5 worm cellular contexts compared by ENCODE assay signal in genomic region chrIII:1950236-1950635, ce11.
TF ChIP-seq lines count a peak whose summit lies in the region.

polh-1 (minus strand) TSS chrIII:1950269.
rps-22 (plus strand) TSS chrIII:1950535.

TF ChIP-seq in whole organism, L1 larva, 84 proteins besides CTCF, POLR2A, EP300 and RAD21 (continues in another document):
- no peak for TF ChIP-seq pag-3 (tag; optimal IDR thresholded peaks at IDR 0.05; lab: Kevin White, UChicago; ENCODE audit: borderline replicate concordance, insufficient read depth)
- TF ChIP-seq elt-3 (tag; optimal IDR thresholded peaks at IDR 0.05; lab: Kevin White, UChicago) = peak in 5 of 6 experiments; percentile 75 to 98 (median 87)
- TF ChIP-seq alr-1 (tag; optimal IDR thresholded peaks at IDR 0.05; lab: Kevin White, UChicago; ENCODE audit: borderline replicate concordance) = no peak
- no peak for TF ChIP-seq unc-30 (tag; optimal IDR thresholded peaks at IDR 0.05; lab: Kevin White, UChicago)
- TF ChIP-seq ceh-63 (GFP tag; optimal IDR thresholded peaks at IDR 0.05; lab: Kevin White, UChicago) = no peak
- TF ChIP-seq C34B4.2 (tag; optimal IDR thresholded peaks at IDR 0.05; lab: Kevin White, UChicago) = peak; percentile 8
- TF ChIP-seq nhr-11 (tag; optimal IDR thresholded peaks at IDR 0.05; lab: Kevin White, UChicago) = peak; percentile 47
- TF ChIP-seq sptf-1 (tag; optimal IDR thresholded peaks at IDR 0.05; lab: Kevin White, UChicago) = no peak
- TF ChIP-seq ces-1 (GFP tag; optimal IDR thresholded peaks at IDR 0.05; lab: Kevin White, UChicago) = no peak
- TF ChIP-seq ceh-8 (GFP tag; optimal IDR thresholded peaks at IDR 0.05; lab: Kevin White, UChicago) = peak; percentile 49
- peak in 1 of 2 experiments; percentile 8 for TF ChIP-seq ztf-11 (tag; optimal IDR thresholded peaks at IDR 0.05; lab: Kevin White, UChicago)
- TF ChIP-seq ceh-90 (tag; optimal IDR thresholded peaks at IDR 0.05; lab: Kevin White, UChicago) = no peak
- TF ChIP-seq pqm-1 (tag; optimal IDR thresholded peaks at IDR 0.05; lab: Kevin White, UChicago) = no peak
- no peak for TF ChIP-seq Y116A8C.19 (tag; optimal IDR thresholded peaks at IDR 0.05; lab: Kevin White, UChicago; ENCODE audit: borderline replicate concordance)
- peak; percentile 88 to 97 (median 89) for TF ChIP-seq ceh-82 (tag; optimal IDR thresholded peaks at IDR 0.05; lab: Kevin White, UChicago)
- peak; percentile 94 for TF ChIP-seq nhr-71 (tag; optimal IDR thresholded peaks at IDR 0.05; lab: Kevin White, UChicago)
- peak; percentile 93 for TF ChIP-seq nhr-85 (tag; lab: Kevin White, UChicago)

TF ChIP-seq in whole organism, L3 larva, 47 proteins besides CTCF, POLR2A, EP300 and RAD21 (continues in another document):
- TF ChIP-seq sea-2 (GFP tag; optimal IDR thresholded peaks at IDR 0.05; lab: Kevin White, UChicago) (no peak), lsy-12 (tag; optimal IDR thresholded peaks at IDR 0.05; lab: Kevin White, UChicago) (peak; percentile 75), nfya-1 (tag; optimal IDR thresholded peaks at IDR 0.05; lab: Kevin White, UChicago; ENCODE audit: insufficient read depth) (peak; percentile 96), mml-1 (tag; optimal IDR thresholded peaks at IDR 0.05; lab: Kevin White, UChicago) (no peak), lin-15B (tag; optimal IDR thresholded peaks at IDR 0.05; lab: Kevin White, UChicago) (peak; percentile 98), unc-62 (GFP tag; optimal IDR thresholded peaks at IDR 0.05; lab: Kevin White, UChicago) (peak; percentile 53), daf-12 (tag; optimal IDR thresholded peaks at IDR 0.05; lab: Kevin White, UChicago) (no peak), elt-2 (tag; optimal IDR thresholded peaks at IDR 0.05; lab: Kevin White, UChicago) (peak; percentile 59), nhr-43 (tag; optimal IDR thresholded peaks at IDR 0.05; lab: Kevin White, UChicago; ENCODE audit: poor library complexity, severe bottlenecking) (peak; percentile 80), nhr-23 (tag; optimal IDR thresholded peaks at IDR 0.05; lab: Kevin White, UChicago) (peak; percentile 96), snpc-4 (tag; optimal IDR thresholded peaks at IDR 0.05; lab: Kevin White, UChicago) (peak; percentile 85), jun-1 (tag; optimal IDR thresholded peaks at IDR 0.05; lab: Kevin White, UChicago) (peak; percentile 28), nhr-11 (tag; optimal IDR thresholded peaks at IDR 0.05; lab: Kevin White, UChicago) (peak; percentile 34), pqm-1 (tag; optimal IDR thresholded peaks at IDR 0.05; lab: Kevin White, UChicago) (peak; percentile 75), nhr-77 (tag; optimal IDR thresholded peaks at IDR 0.05; lab: Kevin White, UChicago) (peak; percentile 25), ZK546.5 (tag; optimal IDR thresholded peaks at IDR 0.05; lab: Kevin White, UChicago) (no peak), ztf-4 (tag; optimal IDR thresholded peaks at IDR 0.05; lab: Kevin White, UChicago) (no peak), ztf-11 (tag; optimal IDR thresholded peaks at IDR 0.05; lab: Kevin White, UChicago) (no peak), R02D3.7 (tag; optimal IDR thresholded peaks at IDR 0.05; lab: Kevin White, UChicago) (peak; percentile 79)

TF ChIP-seq in whole organism, early embryonic, 17 proteins besides CTCF, POLR2A, EP300 and RAD21:
- TF ChIP-seq F13C5.2 (tag; optimal IDR thresholded peaks at IDR 0.05; lab: Kevin White, UChicago) (peak; percentile 75), tra-4 (tag; optimal IDR thresholded peaks at IDR 0.05; lab: Kevin White, UChicago) (peak; percentile 3), flt-1 (GFP tag; IDR thresholded peaks at IDR 0.05; lab: Robert Waterston, UW) (peak; percentile 55), hmg-4 (GFP tag; optimal IDR thresholded peaks at IDR 0.05; lab: Kevin White, UChicago) (peak; percentile 11), pes-1 (GFP tag; IDR thresholded peaks at IDR 0.05; lab: Robert Waterston, UW) (no peak), hmbx-1 (tag; optimal IDR thresholded peaks at IDR 0.05; lab: Kevin White, UChicago) (no peak), B0310.2 (tag; optimal IDR thresholded peaks at IDR 0.05; lab: Kevin White, UChicago) (no peak), ets-7 (tag; optimal IDR thresholded peaks at IDR 0.05; lab: Kevin White, UChicago) (no peak), tbx-11 (GFP tag; IDR thresholded peaks at IDR 0.05; lab: Robert Waterston, UW) (no peak)

TF ChIP-seq in whole organism, midembryonic, 9 proteins besides CTCF, POLR2A, EP300 and RAD21:
- TF ChIP-seq tab-1 (GFP tag; IDR thresholded peaks at IDR 0.05; lab: Robert Waterston, UW) = no peak
- no peak for TF ChIP-seq ref-1 (GFP tag; conservative IDR thresholded peaks at IDR 0.05; lab: Robert Waterston, UW)
- TF ChIP-seq ztf-29 (GFP tag; IDR thresholded peaks at IDR 0.05; lab: Robert Waterston, UW) = no peak
- peak; percentile 72 for TF ChIP-seq cog-1 (tag; optimal IDR thresholded peaks at IDR 0.05; lab: Kevin White, UChicago)
- peak; percentile 50 for TF ChIP-seq ztf-23 (GFP tag; IDR thresholded peaks at IDR 0.05; lab: Robert Waterston, UW)
- peak; percentile 65; the same call in 1 of the 2 replicates for TF ChIP-seq flt-1 (GFP tag; IDR thresholded peaks at IDR 0.05; lab: Robert Waterston, UW)

TF ChIP-seq in whole organism, young adult, 124 proteins besides CTCF, POLR2A, EP300 and RAD21 (continues in another document):
- TF ChIP-seq nhr-80 (tag; optimal IDR thresholded peaks at IDR 0.05; lab: Kevin White, UChicago) (peak; percentile 50), hsf-1 (GFP tag; IDR thresholded peaks at IDR 0.05; lab: Robert Waterston, UW) (0 out of 2 replicates have a peak, but pooled peaks have one; percentile 55), mcd-1 (GFP tag; IDR thresholded peaks at IDR 0.05; lab: Robert Waterston, UW) (peak; percentile 97), attf-3 (GFP tag; conservative IDR thresholded peaks at IDR 0.05; lab: Robert Waterston, UW) (peak; percentile 84), attf-5 (GFP tag; optimal IDR thresholded peaks at IDR 0.05; lab: Kevin White, UChicago) (peak; percentile 94), snpc-1.3 (tag; optimal IDR thresholded peaks at IDR 0.05; lab: Kevin White, UChicago; ENCODE audit: insufficient read depth) (peak; percentile 48), snpc-3.4 (tag; optimal IDR thresholded peaks at IDR 0.05; lab: Kevin White, UChicago) (peak; percentile 78), K12H6.12 (tag; optimal IDR thresholded peaks at IDR 0.05; lab: Kevin White, UChicago) (peak; percentile 38), ztf-6 (GFP tag; IDR thresholded peaks at IDR 0.05; lab: Robert Waterston, UW) (no peak), lsl-1 (GFP tag; optimal IDR thresholded peaks at IDR 0.05; lab: Kevin White, UChicago) (peak; percentile 61), ZK185.1 (tag; optimal IDR thresholded peaks at IDR 0.05; lab: Kevin White, UChicago; ENCODE audit: poor library complexity, severe bottlenecking) (no peak), ceh-91 (GFP tag; IDR thresholded peaks at IDR 0.05; lab: Robert Waterston, UW) (peak; percentile 49; the same call in 1 of the 2 replicates), madf-8 (GFP tag; conservative IDR thresholded peaks at IDR 0.05; lab: Robert Waterston, UW) (0 out of 2 replicates have a peak, but pooled peaks have one; percentile 15), madf-3 (GFP tag; IDR thresholded peaks at IDR 0.05; lab: Robert Waterston, UW) (peak; percentile 93), lir-1 (GFP tag; conservative IDR thresholded peaks at IDR 0.05; lab: Robert Waterston, UW) (0 out of 2 replicates have a peak, but pooled peaks have one; percentile 31), tbp1 (GFP tag; optimal IDR thresholded peaks at IDR 0.05; lab: Kevin White, UChicago) (peak; percentile 56), zim-3 (tag; optimal IDR thresholded peaks at IDR 0.05; lab: Kevin White, UChicago) (no peak), madf-10 (tag; optimal IDR thresholded peaks at IDR 0.05; lab: Kevin White, UChicago) (peak; percentile 2), dpl-1 (GFP tag; optimal IDR thresholded peaks at IDR 0.05; lab: Kevin White, UChicago) (peak; percentile 90), unc-62 (GFP tag; optimal IDR thresholded peaks at IDR 0.05; lab: Kevin White, UChicago) (peak; percentile 62), nfyb-1 (GFP tag; IDR thresholded peaks at IDR 0.05; lab: Robert Waterston, UW) (peak; percentile 80), pbrm-1 (GFP tag; IDR thresholded peaks at IDR 0.05; lab: Robert Waterston, UW) (peak; percentile 52; the same call in 1 of the 2 replicates), ztf-28 (GFP tag; IDR thresholded peaks at IDR 0.05; lab: Robert Waterston, UW) (0 out of 2 replicates have a peak, but pooled peaks have one; percentile 22), ekl-4 (GFP tag; IDR thresholded peaks at IDR 0.05; lab: Robert Waterston, UW) (peak; percentile 63), pha-4 (tag; optimal IDR thresholded peaks at IDR 0.05; lab: Kevin White, UChicago) (peak; percentile 73), cebp-1 (GFP tag; IDR thresholded peaks at IDR 0.05; lab: Robert Waterston, UW) (no peak), cebp-1 (tag; optimal IDR thresholded peaks at IDR 0.05; lab: Kevin White, UChicago) (peak; percentile 58), D2030.7 (GFP tag; IDR thresholded peaks at IDR 0.05; lab: Robert Waterston, UW) (peak; percentile 85), snpc-4 (GFP tag; optimal IDR thresholded peaks at IDR 0.05; lab: Kevin White, UChicago) (no peak), snpc-4 (tag; optimal IDR thresholded peaks at IDR 0.05; lab: Kevin White, UChicago) (peak in 3 of 4 experiments; percentile 16 to 76 (median 48)), nfya-1 (tag; optimal IDR thresholded peaks at IDR 0.05; lab: Kevin White, UChicago; ENCODE audit: borderline replicate concordance, insufficient read depth) (no peak), Y53G8AR.9 (GFP tag; conservative IDR thresholded peaks at IDR 0.05; lab: Robert Waterston, UW) (peak; percentile 72), rcor-1 (GFP tag; IDR thresholded peaks at IDR 0.05; lab: Robert Waterston, UW) (peak; percentile 66; the same call in 1 of the 2 replicates), efl-1 (GFP tag; optimal IDR thresholded peaks at IDR 0.05; lab: Kevin White, UChicago) (peak; percentile 89), madf-6 (GFP tag; IDR thresholded peaks at IDR 0.05; lab: Robert Waterston, UW) (peak; percentile 57; the same call in 1 of the 2 replicates), repo-1 (tag; optimal IDR thresholded peaks at IDR 0.05; lab: Kevin White, UChicago) (no peak), K11D2.4 (GFP tag; IDR thresholded peaks at IDR 0.05; lab: Robert Waterston, UW) (no peak), tlf-1 (GFP tag; optimal IDR thresholded peaks at IDR 0.05; lab: Kevin White, UChicago) (peak; percentile 68), ceh-27 (GFP tag; optimal IDR thresholded peaks at IDR 0.05; lab: Kevin White, UChicago) (peak; percentile 81), Y79H2A.3 (GFP tag; conservative IDR thresholded peaks at IDR 0.05; lab: Robert Waterston, UW) (no peak), hmg-1.2 (GFP tag; IDR thresholded peaks at IDR 0.05; lab: Robert Waterston, UW) (peak; percentile 93), ceh-40 (GFP tag; IDR thresholded peaks at IDR 0.05; lab: Robert Waterston, UW) (no peak), ztf-18 (tag; optimal IDR thresholded peaks at IDR 0.05; lab: Kevin White, UChicago) (peak; percentile 40)

Comparison
In these comparisons a context has a peak if more than half of its experiments do, and no peak if none do; other contexts are left out.
1. Of the 8 proteins assayed by ChIP-seq in both whole organism, young adult and whole organism, L1 larva: peak only in whole organism, young adult: unc-62; only in whole organism, L1 larva: nhr-90 and unc-130; in both: dpl-1, efl-1 and snpc-4; in neither: 1; mixed calls (peak in some experiments, not most) for 1.